Fruit fly (Drosophila melanogaster) whole organism, wandering third instar larva: ENCODE data around the gene obe.

Experiments
- CG32264 ChIP-seq: fragments of 200-800 bp; sonication (Bioruptor generic); optimal IDR thresholded peaks from 2 replicates; lab custom pipeline; 2016; ENCODE audit warnings: missing biosample characterization, missing genetic modification characterization
- CG9705 ChIP-seq: fragments of 200-800 bp; sonication (Bioruptor generic); optimal IDR thresholded peaks from 2 replicates; lab custom pipeline; 2018; ENCODE audit warnings: missing biosample characterization, mild to moderate bottlenecking, missing genetic modification characterization
- Dif ChIP-seq: fragments of 200-275, 200-300 bp; sonication (Bioruptor generic); optimal IDR thresholded peaks from 2 replicates; lab custom pipeline; 2018; ENCODE audit warnings: missing biosample characterization, missing genetic modification characterization; ENCODE audit not compliant: partially characterized antibody
- GATAd ChIP-seq: sonication (Bioruptor generic); optimal IDR thresholded peaks from 2 replicates; lab custom pipeline; 2016; ENCODE audit warnings: missing biosample characterization, missing genetic modification characterization
- HLH106 ChIP-seq: fragments of 200-800 bp; optimal IDR thresholded peaks from 3 replicates; lab custom pipeline; 2019; ENCODE audit warnings: missing biosample characterization, mild to moderate bottlenecking, missing genetic modification characterization, moderate library complexity
- Hnf4 ChIP-seq: fragments of 200-800 bp; sonication (Bioruptor generic); optimal IDR thresholded peaks from 2 replicates; lab custom pipeline; 2016; ENCODE audit warnings: missing biosample characterization, mild to moderate bottlenecking, missing genetic modification characterization
- Hr78 ChIP-seq: fragments of >200 bp; optimal IDR thresholded peaks from 2 replicates; lab custom pipeline; 2017; ENCODE audit warnings: missing biosample characterization, missing genetic modification characterization
- Hr83 ChIP-seq: fragments of 200-300 bp; sonication (Bioruptor generic); optimal IDR thresholded peaks from 2 replicates; lab custom pipeline; 2016; ENCODE audit warnings: missing biosample characterization, mild to moderate bottlenecking, missing genetic modification characterization, moderate library complexity; ENCODE audit not compliant: poor library complexity, severe bottlenecking
- Mio ChIP-seq: sonication (Bioruptor generic); optimal IDR thresholded peaks from 2 replicates; lab custom pipeline; 2016; ENCODE audit warnings: missing biosample characterization, missing genetic modification characterization
- N ChIP-seq: fragments of >200 bp; optimal IDR thresholded peaks from 2 replicates; lab custom pipeline; 2018; ENCODE audit warnings: missing biosample characterization, missing external identifiers, missing genetic modification characterization
- OdsH ChIP-seq: fragments of 200-800 bp; sonication (Bioruptor generic); optimal IDR thresholded peaks from 2 replicates; lab custom pipeline; 2016; ENCODE audit warnings: missing biosample characterization, mild to moderate bottlenecking, missing genetic modification characterization
- Rel ChIP-seq, 2 experiments: fragments of 200-800 bp; sonication (Bioruptor generic) in 1 of 2; optimal IDR thresholded peaks; 2 replicates in 1 of 2; 3 replicates in 1 of 2; lab custom pipeline; 2016 to 2019; ENCODE audit warnings: mild to moderate bottlenecking in 2 of 2, missing biosample characterization in 2 of 2, missing genetic modification characterization in 2 of 2, moderate library complexity in 1 of 2
- Sp1 ChIP-seq: fragments of 200-800 bp; sonication (Bioruptor generic); optimal IDR thresholded peaks from 3 replicates; lab custom pipeline; 2019; ENCODE audit warnings: missing biosample characterization, mild to moderate bottlenecking, missing genetic modification characterization, moderate library complexity
- Vsx2 ChIP-seq: fragments of 200-300, 225-300 bp; sonication (Bioruptor generic); optimal IDR thresholded peaks from 2 replicates; lab custom pipeline; 2018; ENCODE audit warnings: missing biosample characterization, missing genetic modification characterization; ENCODE audit not compliant: partially characterized antibody
- br ChIP-seq: fragments of 200-800 bp; sonication (Bioruptor generic); optimal IDR thresholded peaks from 2 replicates; lab custom pipeline; 2016; ENCODE audit warnings: missing biosample characterization, missing genetic modification characterization
- brk ChIP-seq: fragments of 200-800 bp; sonication (Bioruptor generic); optimal IDR thresholded peaks from 2 replicates; lab custom pipeline; 2016; ENCODE audit warnings: missing biosample characterization, mild to moderate bottlenecking, missing genetic modification characterization
- dl ChIP-seq, 2 experiments: fragments of 175-275, 200-275 bp in 1 of 2; fragments of 200-275 bp in 1 of 2; sonication (Bioruptor generic); optimal IDR thresholded peaks; lab custom pipeline; 2018; ENCODE audit warnings: mild to moderate bottlenecking in 2 of 2, missing biosample characterization in 2 of 2, missing genetic modification characterization in 2 of 2, moderate library complexity in 2 of 2; ENCODE audit not compliant: partially characterized antibody in 2 of 2, insufficient read depth in 1 of 2
- dsf ChIP-seq: sonication (Bioruptor generic); optimal IDR thresholded peaks from 2 replicates; lab custom pipeline; 2016; ENCODE audit warnings: missing biosample characterization, missing genetic modification characterization, borderline replicate concordance
- fru ChIP-seq: fragments of 200-800 bp; sonication (Bioruptor generic); optimal IDR thresholded peaks from 3 replicates; lab custom pipeline; 2016; ENCODE audit warnings: missing biosample characterization, mild to moderate bottlenecking, missing genetic modification characterization
- lola ChIP-seq: fragments of >200 bp; optimal IDR thresholded peaks from 2 replicates; lab custom pipeline; 2017; ENCODE audit warnings: missing biosample characterization, missing genetic modification characterization
- pan ChIP-seq: fragments of >200 bp; optimal IDR thresholded peaks from 2 replicates; lab custom pipeline; 2017
- rgr ChIP-seq: fragments of 200-800 bp; sonication (Bioruptor generic); optimal IDR thresholded peaks from 3 replicates; lab custom pipeline; 2016; ENCODE audit warnings: missing biosample characterization, mild to moderate bottlenecking, missing genetic modification characterization
- sage ChIP-seq: fragments of 200-800 bp; sonication (Bioruptor generic); optimal IDR thresholded peaks from 2 replicates; lab custom pipeline; 2016; ENCODE audit warnings: missing biosample characterization, mild to moderate bottlenecking, missing genetic modification characterization
- tai ChIP-seq: sonication (Bioruptor generic); optimal IDR thresholded peaks from 2 replicates; lab custom pipeline; 2016; ENCODE audit warnings: missing biosample characterization, missing genetic modification characterization
- usp ChIP-seq: fragments of >200 bp; optimal IDR thresholded peaks from 2 replicates; lab custom pipeline; 2017; ENCODE audit warnings: missing biosample characterization, missing genetic modification characterization

obe gene

DNA sequence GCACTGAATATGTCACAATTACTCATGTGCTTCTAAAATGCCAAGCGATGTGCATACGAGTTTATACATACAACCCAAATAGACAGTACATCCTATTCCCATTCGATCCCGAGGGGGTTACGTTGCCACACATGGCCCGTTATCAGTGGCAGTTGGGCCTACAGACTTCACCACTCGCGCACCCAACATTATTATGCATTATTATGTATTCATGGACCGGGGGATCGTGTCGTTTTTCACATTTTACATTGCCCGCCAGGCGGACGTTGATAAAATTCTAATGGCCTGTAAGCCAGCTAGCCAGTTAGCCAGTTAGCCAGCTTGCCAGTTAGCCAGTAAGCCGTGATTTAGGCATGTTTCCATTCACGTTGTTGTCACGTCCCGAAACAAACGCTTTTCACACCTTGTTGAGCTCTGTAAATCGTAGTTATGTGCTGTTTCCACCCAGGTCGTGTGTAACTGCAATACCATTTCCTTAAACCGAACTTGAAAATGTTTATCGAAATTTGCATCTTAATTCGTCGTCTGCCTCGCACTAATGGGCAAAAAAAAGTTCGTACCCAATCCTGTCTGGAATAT lies 12.4 kb upstream of the obe start:
- TF ChIP-seq dsf (GFP tag; lab: Kevin White, UChicago) (no peak), sage (GFP tag; lab: Kevin White, UChicago) (no peak)

DNA sequence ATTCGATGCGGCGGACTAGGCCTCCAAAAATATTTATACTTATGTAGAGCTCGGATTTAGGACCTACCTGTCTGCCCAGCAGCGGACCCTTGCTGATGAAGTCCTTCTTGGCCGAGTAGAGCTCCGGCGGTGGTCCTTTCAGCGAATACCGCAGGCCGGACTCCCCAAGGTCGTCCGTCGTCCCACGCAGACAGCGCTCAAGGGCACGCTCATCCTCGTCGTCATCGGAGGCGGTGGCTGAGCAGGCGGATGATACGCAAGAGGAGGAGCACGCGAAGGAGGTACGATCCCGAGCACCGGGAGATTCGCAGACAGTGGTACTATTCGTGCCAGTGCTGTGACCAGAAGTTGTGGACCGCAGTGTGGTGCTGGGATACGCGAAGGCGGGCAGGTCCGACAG lies 11.0 kb upstream of the obe start:
- TF ChIP-seq GATAd (GFP tag; lab: Kevin White, UChicago) = no peak
- TF ChIP-seq Hr78 (GFP tag; lab: Kevin White, UChicago) = no peak
- no peak for TF ChIP-seq Sp1 (GFP tag; lab: Kevin White, UChicago)
- no peak for TF ChIP-seq lola (GFP tag; lab: Kevin White, UChicago)
- TF ChIP-seq Vsx2 (GFP tag; lab: Kevin White, UChicago) = no peak
- TF ChIP-seq OdsH = no peak
- TF ChIP-seq fru (GFP tag; lab: Kevin White, UChicago) = no peak
- no peak for TF ChIP-seq Dif

DNA sequence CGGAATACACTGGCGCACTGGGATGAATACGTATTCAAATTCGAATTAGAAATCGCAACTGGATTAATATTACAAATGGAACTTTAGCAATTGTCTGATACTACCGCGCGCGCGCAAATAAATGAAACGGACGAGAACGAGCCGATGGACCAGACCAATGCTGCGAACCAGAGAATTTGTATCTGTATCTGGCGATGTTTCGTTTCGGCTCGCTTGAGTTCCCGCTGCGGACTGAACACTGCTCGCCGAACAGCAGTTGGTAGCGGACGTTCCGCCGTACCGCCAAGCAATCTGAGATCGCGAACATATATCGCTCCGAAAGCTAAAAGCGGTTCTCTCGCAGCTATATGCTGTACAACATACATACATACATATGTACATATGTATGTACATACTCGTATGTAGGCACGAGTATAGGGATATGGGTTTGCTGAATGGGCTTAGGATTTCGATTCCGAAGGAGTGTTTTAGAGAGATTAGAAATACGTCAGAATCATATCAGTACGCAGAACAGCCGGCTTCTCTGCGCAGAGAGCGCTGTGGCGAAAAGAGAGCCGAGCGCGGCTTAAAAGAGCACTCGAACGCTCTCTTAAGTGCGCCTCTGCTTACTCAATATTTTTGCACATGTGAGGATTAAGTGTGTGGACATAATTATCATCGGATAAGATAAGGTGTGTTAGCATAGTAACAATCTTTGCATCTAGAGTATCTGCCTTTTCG lies 9.7 kb upstream of the obe start, which contains the start of gene AdamTS-A:
AdamTS-A (minus strand) TSS at position 221 of the 720 bp plus-strand sequence.
- TF ChIP-seq Dif (peak; percentile 55), dl (GFP tag; optimal IDR thresholded peaks at IDR 0.05; lab: Kevin White, UChicago; ENCODE audit: insufficient read depth in 1 of 2, partially characterized antibody in 2 of 2) (peak; percentile 44 to 80), lola (GFP tag; lab: Kevin White, UChicago) (no peak)

DNA sequence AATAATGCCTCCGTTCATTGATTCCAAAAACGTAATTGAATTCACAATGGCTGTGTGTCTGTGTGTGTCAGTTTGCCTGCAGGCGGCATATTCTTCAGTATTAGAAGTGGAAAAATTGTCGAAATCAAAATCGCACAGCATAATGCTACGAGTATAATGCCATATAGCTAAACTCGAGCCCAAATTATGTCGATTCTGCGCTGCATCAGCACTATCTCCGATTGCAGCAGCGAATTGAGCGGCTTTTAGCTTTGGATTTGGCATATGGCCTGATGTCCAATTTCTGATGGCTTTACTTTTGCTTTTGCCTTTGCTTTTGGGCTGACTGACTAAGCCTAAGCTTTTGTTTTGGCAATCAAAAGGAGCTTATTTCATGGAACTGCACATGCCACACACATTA lies 5.8 kb upstream of the obe start:
- TF ChIP-seq fru (GFP tag; lab: Kevin White, UChicago) (no peak), Mio (no peak), Hr83 (GFP tag; lab: Kevin White, UChicago) (no peak), CG9705 (GFP tag; lab: Kevin White, UChicago) (no peak), br (GFP tag; lab: Kevin White, UChicago) (no peak), Vsx2 (GFP tag; lab: Kevin White, UChicago) (no peak)

DNA sequence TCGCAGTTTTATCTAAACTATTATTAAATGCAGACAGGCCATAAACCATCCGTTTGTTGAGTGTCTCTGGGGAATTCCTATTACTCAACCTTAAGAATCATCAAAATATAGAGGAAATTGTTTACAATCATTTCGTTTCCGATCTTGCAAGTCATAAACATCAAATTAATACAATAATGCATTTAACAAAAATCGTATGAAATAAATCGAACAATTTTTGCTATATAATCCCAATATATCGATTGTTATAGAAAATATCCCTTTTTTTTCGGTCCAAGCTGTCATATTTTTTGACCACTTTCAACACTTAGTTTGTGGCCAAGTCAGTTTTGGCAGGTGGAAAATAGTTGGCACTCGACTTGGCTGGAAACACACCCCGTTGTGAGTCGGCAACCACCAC lies 4.2 kb upstream of the obe start, which contains the start of gene B9d1:
B9d1 (plus strand) TSS at position 301 of the 400 bp plus-strand sequence.
- no peak for TF ChIP-seq CG9705 (GFP tag; lab: Kevin White, UChicago)
- no peak for TF ChIP-seq dl (GFP tag; optimal IDR thresholded peaks at IDR 0.05; lab: Kevin White, UChicago; ENCODE audit: insufficient read depth in 1 of 2, partially characterized antibody in 2 of 2)
- no peak for TF ChIP-seq fru (GFP tag; lab: Kevin White, UChicago)
- no peak for TF ChIP-seq tai (GFP tag; lab: Kevin White, UChicago)
- no peak for TF ChIP-seq brk (GFP tag; lab: Kevin White, UChicago)
- TF ChIP-seq CG32264 (GFP tag; lab: Kevin White, UChicago) = no peak
- TF ChIP-seq pan (lab: Kevin White, UChicago) = no peak
- TF ChIP-seq Hr78 (GFP tag; lab: Kevin White, UChicago) = no peak
- TF ChIP-seq dsf (GFP tag; lab: Kevin White, UChicago) = no peak
- no peak for TF ChIP-seq Hnf4 (GFP tag; lab: Kevin White, UChicago)

DNA sequence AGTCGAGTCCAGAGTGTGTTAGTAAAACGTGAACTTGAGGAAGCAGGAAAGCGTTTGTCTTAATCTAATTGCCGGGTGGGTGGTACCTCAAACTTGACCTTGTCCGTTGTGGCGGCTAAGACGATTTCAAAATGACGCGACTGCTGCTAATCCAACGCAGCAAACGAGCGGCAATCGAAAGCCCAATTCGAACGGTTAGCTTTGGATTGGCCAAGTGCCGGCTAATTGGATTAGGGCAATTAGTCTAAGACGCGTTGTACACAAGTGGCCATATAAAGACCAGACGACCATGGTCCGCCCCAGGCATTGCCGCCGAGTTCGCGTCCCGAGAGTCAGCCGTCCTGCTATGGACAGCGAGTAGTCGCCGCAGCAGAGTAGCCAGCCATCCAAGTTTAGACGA lies 3.0 kb upstream of the obe start, which contains the start of gene Rh6:
Rh6 (plus strand) TSS at position 301 of the 400 bp plus-strand sequence.
- TF ChIP-seq GATAd (GFP tag; lab: Kevin White, UChicago) = no peak
- TF ChIP-seq N (GFP tag; lab: Kevin White, UChicago) = no peak
- no peak for TF ChIP-seq usp (GFP tag; lab: Kevin White, UChicago)
- no peak for TF ChIP-seq HLH106
- no peak for TF ChIP-seq Mio
- no peak for TF ChIP-seq Hnf4 (GFP tag; lab: Kevin White, UChicago)
- TF ChIP-seq Rel (GFP tag; optimal IDR thresholded peaks at IDR 0.05; lab: Kevin White, UChicago) = no peak
- TF ChIP-seq Rel (tag; optimal IDR thresholded peaks at IDR 0.05; lab: Kevin White, UChicago) = no peak
- no peak for TF ChIP-seq rgr
